Fruit fly (Drosophila melanogaster): ENCODE measurements around the gene Eip74EF.

Eip74EF gene

DNA sequence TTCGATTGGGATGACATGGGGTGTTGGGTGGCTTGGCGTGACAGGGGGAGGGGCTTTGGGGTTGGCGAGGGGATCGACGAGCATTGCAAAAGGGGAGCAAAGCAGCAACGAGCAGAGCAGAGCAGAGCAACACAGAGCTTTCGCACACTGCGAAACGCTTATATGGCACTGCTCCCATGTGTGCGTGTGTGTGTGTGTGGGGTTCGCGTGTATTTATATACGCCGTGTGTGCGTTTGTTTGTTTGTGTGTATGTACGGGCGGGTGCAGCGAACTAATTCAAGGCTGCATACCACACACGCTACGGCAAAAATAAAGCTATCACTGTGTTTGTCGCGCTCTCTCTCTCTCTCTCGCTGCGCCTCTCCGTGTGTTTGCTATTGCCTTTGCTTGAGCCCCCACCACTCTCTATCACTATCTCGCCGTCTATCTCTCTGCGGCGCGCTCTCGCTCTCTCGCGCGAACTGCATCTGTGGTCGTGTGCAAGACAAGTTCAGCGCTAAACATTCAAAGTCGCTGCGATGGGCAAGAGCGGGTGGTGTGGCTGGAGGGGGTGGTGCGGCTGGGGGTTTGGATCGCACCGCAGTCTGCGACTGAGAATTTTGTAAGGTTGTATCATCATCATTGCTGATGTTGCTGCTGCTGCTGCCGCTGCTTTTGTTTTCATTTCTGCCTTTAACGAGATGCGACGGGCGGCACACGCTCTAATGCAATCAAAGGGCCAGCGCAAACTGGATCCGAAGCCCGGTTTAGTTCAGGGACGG, 28.5 kb downstream of the Eip74EF start (continued):
- TF ChIP-seq amos (GFP tag; IDR thresholded peaks at IDR 0.05; ENCODE audit: partially characterized antibody) (no peak), Optix (GFP tag; IDR thresholded peaks at IDR 0.05) (no peak), Fer2 (tag; optimal IDR thresholded peaks at IDR 0.05) (no peak), CG34224 (GFP tag; IDR thresholded peaks at IDR 0.05; ENCODE audit: partially characterized antibody) (peak; percentile 44; the same call in 2 of the 3 replicates), gsb (GFP tag; IDR thresholded peaks at IDR 0.05) (no peak), CG7745 (tag; optimal IDR thresholded peaks at IDR 0.05) (no peak), Max (GFP tag; optimal IDR thresholded peaks at IDR 0.05) (no peak), pan (optimal IDR thresholded peaks at IDR 0.05) (no peak), pan (GFP tag; optimal IDR thresholded peaks at IDR 0.05 in 1 of 2, IDR thresholded peaks at IDR 0.05 in 1 of 2) (no peak), usp (GFP tag; optimal IDR thresholded peaks at IDR 0.05) (no peak), tio (GFP tag; optimal IDR thresholded peaks at IDR 0.05) (no peak), CG10565 (GFP tag; optimal IDR thresholded peaks at IDR 0.05) (no peak), sob (GFP tag; IDR thresholded peaks at IDR 0.05) (no peak; the same call in 1 of the 2 replicates), scrt (GFP tag; optimal IDR thresholded peaks at IDR 0.05) (no peak), Dip2 (GFP tag; IDR thresholded peaks at IDR 0.05) (no peak), MBD-R2 (GFP tag; IDR thresholded peaks at IDR 0.05) (no peak), CG14441 (GFP tag; IDR thresholded peaks at IDR 0.05) (no peak), Taf1 (GFP tag; IDR thresholded peaks at IDR 0.05) (no peak), CG4617 (GFP tag; optimal IDR thresholded peaks at IDR 0.05; ENCODE audit: borderline replicate concordance) (no peak), bab2 (GFP tag; optimal IDR thresholded peaks at IDR 0.05) (no peak), ssp (GFP tag; IDR thresholded peaks at IDR 0.05) (no peak), Hey (tag; optimal IDR thresholded peaks at IDR 0.05) (no peak), Lhr (GFP tag; optimal IDR thresholded peaks at IDR 0.05) (no peak), rib (GFP tag; IDR thresholded peaks at IDR 0.05) (0 out of 2 replicates have a peak, but pooled peaks have one; percentile 43), Chrac-16 (GFP tag; optimal IDR thresholded peaks at IDR 0.05) (no peak), CG17385 (GFP tag; optimal IDR thresholded peaks at IDR 0.05) (peak; percentile 27), CG16779 (GFP tag; IDR thresholded peaks at IDR 0.05) (no peak), CG10543 (GFP tag; optimal IDR thresholded peaks at IDR 0.05) (no peak), CG17361 (GFP tag; IDR thresholded peaks at IDR 0.05) (no peak), CG11456 (GFP tag; IDR thresholded peaks at IDR 0.05) (no peak), CG6854 (GFP tag; optimal IDR thresholded peaks at IDR 0.05) (no peak), HLH3B (GFP tag; IDR thresholded peaks at IDR 0.05) (no peak), CG10147 (GFP tag; optimal IDR thresholded peaks at IDR 0.05) (no peak), kni (GFP tag; optimal IDR thresholded peaks at IDR 0.05) (peak; percentile 62), crol (GFP tag; IDR thresholded peaks at IDR 0.05) (peak; percentile 97), cas (GFP tag; IDR thresholded peaks at IDR 0.05) (no peak), CG32532 (GFP tag; IDR thresholded peaks at IDR 0.05) (0 out of 2 replicates have a peak, but pooled peaks have one; percentile 11), Xrp1 (GFP tag; IDR thresholded peaks at IDR 0.05) (no peak; the same call in 1 of the 2 replicates), CG10321 (GFP tag; IDR thresholded peaks at IDR 0.05) (0 out of 2 replicates have a peak, but pooled peaks have one; percentile 28), nmo (GFP tag; optimal IDR thresholded peaks at IDR 0.05) (no peak), CG12155 (GFP tag; optimal IDR thresholded peaks at IDR 0.05) (peak; percentile 37), sd (tag; optimal IDR thresholded peaks at IDR 0.05) (peak; percentile 96), fd64A (GFP tag; optimal IDR thresholded peaks at IDR 0.05) (peak; percentile 40), crp (GFP tag; optimal IDR thresholded peaks at IDR 0.05) (no peak), sna (GFP tag; IDR thresholded peaks at IDR 0.05; ENCODE audit: partially characterized antibody) (peak; percentile 58; the same call in 1 of the 2 replicates), grn (GFP tag; optimal IDR thresholded peaks at IDR 0.05) (peak; percentile 63), prd (optimal IDR thresholded peaks at IDR 0.05) (no peak), prd (GFP tag; IDR thresholded peaks at IDR 0.05) (no peak), bigmax (GFP tag; optimal IDR thresholded peaks at IDR 0.05) (no peak), CG9876 (GFP tag; optimal IDR thresholded peaks at IDR 0.05) (no peak)
